Fruit fly (Drosophila melanogaster) whole organism, embryonic: Measurements from ENCODE around the gene CG10254.

Source experiments
- ATbp ChIP-seq: fragments of 200-800 bp; sonication (Bioruptor generic); optimal IDR thresholded peaks from 2 replicates; lab custom pipeline; 2017; ENCODE audit warnings: missing biosample characterization, mild to moderate bottlenecking, missing genetic modification characterization, missing genetic modification reagents
- Asciz ChIP-seq: fragments of 200-800 bp; sonication (Bioruptor generic); optimal IDR thresholded peaks from 2 replicates; lab custom pipeline; 2017; ENCODE audit warnings: missing biosample characterization, mild to moderate bottlenecking, missing genetic modification characterization, missing genetic modification reagents
- Bgb ChIP-seq: fragments of 200-800 bp; sonication (Bioruptor generic); IDR thresholded peaks from 2 replicates; pipeline ENCODE4 v1.3.6; 2022; ENCODE audit warnings: missing biosample characterization, missing genetic modification characterization; ENCODE audit not compliant: partially characterized antibody
- Blimp-1 ChIP-seq: fragments of 200-800 bp; sonication (Bioruptor generic); optimal IDR thresholded peaks from 3 replicates; lab custom pipeline; 2018; ENCODE audit warnings: missing biosample characterization, missing genetic modification characterization, mild to moderate bottlenecking, moderate library complexity, missing genetic modification reagents
- CG10462 ChIP-seq: fragments of 200-800 bp; sonication (Bioruptor generic); optimal IDR thresholded peaks from 2 replicates; lab custom pipeline; 2016; ENCODE audit warnings: missing biosample characterization, missing genetic modification characterization
- CG10543 ChIP-seq: fragments of 200-800 bp; sonication (Bioruptor generic); optimal IDR thresholded peaks from 3 replicates; lab custom pipeline; 2017; ENCODE audit warnings: missing biosample characterization, mild to moderate bottlenecking, missing genetic modification characterization, moderate library complexity
- CG10959 ChIP-seq: fragments of 200-800 bp; sonication (Bioruptor generic); IDR thresholded peaks from 2 replicates; pipeline ENCODE4 v1.3.6; 2022; ENCODE audit warnings: missing biosample characterization, missing genetic modification characterization
- CG13424 ChIP-seq: fragments of 200-800 bp; sonication (Bioruptor generic); optimal IDR thresholded peaks from 2 replicates; lab custom pipeline; 2019; ENCODE audit warnings: missing biosample characterization, mild to moderate bottlenecking, missing genetic modification characterization, moderate library complexity
- CG15696 ChIP-seq: fragments of 200-800 bp; sonication (Bioruptor generic); optimal IDR thresholded peaks from 2 replicates; lab custom pipeline; 2019; ENCODE audit warnings: missing biosample characterization, mild to moderate bottlenecking, missing genetic modification characterization, moderate library complexity
- CG16863 ChIP-seq: fragments of 200-800 bp; sonication (Bioruptor generic); optimal IDR thresholded peaks from 3 replicates; lab custom pipeline; 2016; ENCODE audit warnings: missing biosample characterization, missing genetic modification characterization
- CG17385 ChIP-seq: fragments of 200-800 bp; sonication (Bioruptor generic); optimal IDR thresholded peaks from 3 replicates; lab custom pipeline; 2018; ENCODE audit warnings: missing biosample characterization, mild to moderate bottlenecking, missing genetic modification characterization
- CG18262 ChIP-seq: fragments of 200-800 bp; optimal IDR thresholded peaks from 3 replicates; lab custom pipeline; 2019; ENCODE audit warnings: missing biosample characterization, mild to moderate bottlenecking, missing genetic modification characterization, moderate library complexity
- CG32532 ChIP-seq: fragments of 200-800 bp; sonication (Bioruptor generic); IDR thresholded peaks from 2 replicates; pipeline ENCODE4 v1.3.6; 2022; ENCODE audit warnings: missing biosample characterization, missing genetic modification characterization
- CG32772 ChIP-seq: fragments of 200-800 bp; sonication (Bioruptor generic); IDR thresholded peaks from 2 replicates; pipeline ENCODE4 v1.3.6; 2022; ENCODE audit warnings: missing biosample characterization, missing genetic modification characterization
- CG3726 ChIP-seq: fragments of 200-800 bp; sonication (Bioruptor generic); IDR thresholded peaks from 3 replicates; pipeline ENCODE4, ENCODE4 v1.3.6; 2022; ENCODE audit warnings: missing biosample characterization, missing genetic modification characterization
- CG4424 ChIP-seq: fragments of 200-800 bp; sonication (Bioruptor generic); optimal IDR thresholded peaks from 3 replicates; lab custom pipeline; 2016; ENCODE audit warnings: missing biosample characterization, missing genetic modification characterization
- CG4730 ChIP-seq: fragments of 200-800 bp; sonication (Bioruptor generic); IDR thresholded peaks from 2 replicates; pipeline ENCODE4 v1.3.6; 2022; ENCODE audit warnings: missing biosample characterization, missing genetic modification characterization
- CG8478 ChIP-seq: fragments of >200 bp; optimal IDR thresholded peaks from 2 replicates; lab custom pipeline; 2018
- CoRest ChIP-seq: fragments of 200-800 bp; sonication (Bioruptor generic); optimal IDR thresholded peaks from 3 replicates; lab custom pipeline; 2018; ENCODE audit warnings: missing biosample characterization, mild to moderate bottlenecking, missing genetic modification characterization, moderate library complexity
- HLHmδ ChIP-seq: fragments of 200-800 bp; sonication (Bioruptor generic); optimal IDR thresholded peaks from 2 replicates; lab custom pipeline; 2018; ENCODE audit warnings: missing biosample characterization, mild to moderate bottlenecking, missing genetic modification characterization, moderate library complexity
- Hr78 ChIP-seq, 2 experiments: fragments of 200-800 bp in 1 of 2; fragments of >200 bp in 1 of 2; sonication (Bioruptor generic) in 1 of 2; optimal IDR thresholded peaks; 2 replicates each; lab custom pipeline; 2017 to 2019; ENCODE audit warnings: missing biosample characterization in 2 of 2, missing genetic modification characterization in 2 of 2, mild to moderate bottlenecking in 1 of 2, moderate library complexity in 1 of 2
- Lpt ChIP-seq: fragments of >200 bp; optimal IDR thresholded peaks from 2 replicates; lab custom pipeline; 2018; ENCODE audit warnings: missing biosample characterization, missing genetic modification characterization
- Neu2 ChIP-seq: fragments of 200-800 bp; sonication (Bioruptor generic); optimal IDR thresholded peaks from 3 replicates; lab custom pipeline; 2016; ENCODE audit warnings: missing biosample characterization, missing genetic modification characterization, borderline replicate concordance
- Opbp ChIP-seq: fragments of 200-800 bp; sonication (Bioruptor generic); IDR thresholded peaks from 3 replicates; pipeline ENCODE4 v1.3.6; 2022; ENCODE audit warnings: missing biosample characterization, missing genetic modification characterization; ENCODE audit not compliant: partially characterized antibody
- Rfx ChIP-seq: fragments of 200-800 bp; sonication (Bioruptor generic); IDR thresholded peaks from 2 replicates; pipeline ENCODE4 v1.3.6; 2022; ENCODE audit warnings: missing biosample characterization, missing genetic modification characterization
- Sry-β ChIP-seq: fragments of 200-800 bp; sonication (Bioruptor generic); optimal IDR thresholded peaks from 2 replicates; lab custom pipeline; 2018; ENCODE audit warnings: missing biosample characterization, mild to moderate bottlenecking, missing genetic modification characterization, moderate library complexity
- Sry-δ ChIP-seq: fragments of 200-800 bp; sonication (Bioruptor generic); optimal IDR thresholded peaks from 2 replicates; lab custom pipeline; 2016; ENCODE audit warnings: missing biosample characterization, missing genetic modification characterization
- Usf ChIP-seq: fragments of 200-800 bp; sonication (Bioruptor generic); optimal IDR thresholded peaks from 2 replicates; lab custom pipeline; 2017; ENCODE audit warnings: missing genotype, missing biosample characterization, missing genetic modification characterization
- ac ChIP-seq: fragments of 200-800 bp; sonication (Bioruptor generic); optimal IDR thresholded peaks from 3 replicates; lab custom pipeline; 2017; ENCODE audit warnings: missing biosample characterization, mild to moderate bottlenecking, missing genetic modification characterization
- bigmax ChIP-seq: fragments of 200-800 bp; sonication (Bioruptor generic); optimal IDR thresholded peaks from 2 replicates; lab custom pipeline; 2018; ENCODE audit warnings: missing biosample characterization, mild to moderate bottlenecking, missing genetic modification characterization
- bsh ChIP-seq, 2 experiments: fragments of 200-800 bp; sonication (Bioruptor generic); optimal IDR thresholded peaks; 2 replicates each; lab custom pipeline; 2017 to 2018; ENCODE audit warnings: mild to moderate bottlenecking in 2 of 2, missing biosample characterization in 2 of 2, missing genetic modification characterization in 2 of 2, moderate library complexity in 1 of 2
- chn ChIP-seq: fragments of 200-800 bp; sonication (Bioruptor generic); optimal IDR thresholded peaks from 2 replicates; lab custom pipeline; 2016; ENCODE audit warnings: missing biosample characterization, missing genetic modification characterization
- corto ChIP-seq: fragments of 200-800 bp; sonication (Bioruptor generic); optimal IDR thresholded peaks from 2 replicates; lab custom pipeline; 2016; ENCODE audit warnings: missing biosample characterization, mild to moderate bottlenecking, missing genetic modification characterization, moderate library complexity
- crc ChIP-seq: fragments of 200-800 bp; sonication (Bioruptor generic); optimal IDR thresholded peaks from 2 replicates; lab custom pipeline; 2016; ENCODE audit warnings: missing biosample characterization, missing genetic modification characterization
- crol ChIP-seq: fragments of 200-800 bp; sonication (Bioruptor generic); IDR thresholded peaks from 2 replicates; pipeline ENCODE4 v1.3.6; 2022; ENCODE audit warnings: missing biosample characterization, missing genetic modification characterization
- exex ChIP-seq: fragments of 200-800 bp; sonication (Bioruptor generic); optimal IDR thresholded peaks from 4 replicates; lab custom pipeline; 2018; ENCODE audit warnings: missing biosample characterization, mild to moderate bottlenecking, missing genetic modification characterization, moderate library complexity
- eyg ChIP-seq: fragments of 200-800 bp; sonication (Bioruptor generic); optimal IDR thresholded peaks from 3 replicates; lab custom pipeline; 2016; ENCODE audit warnings: missing biosample characterization, missing genetic modification characterization
- fd102C ChIP-seq: fragments of 200-800 bp; sonication (Bioruptor generic); optimal IDR thresholded peaks from 2 replicates; lab custom pipeline; 2018; ENCODE audit warnings: missing biosample characterization, mild to moderate bottlenecking, missing genetic modification characterization, moderate library complexity
- hb ChIP-seq: fragments of 200-800 bp; sonication (Bioruptor generic); IDR thresholded peaks from 3 replicates; pipeline ENCODE4 v1.3.6; 2022; ENCODE audit warnings: missing biosample characterization, missing genetic modification characterization; ENCODE audit not compliant: partially characterized antibody
- maf-S ChIP-seq: fragments of 200-800 bp; sonication (Bioruptor generic); optimal IDR thresholded peaks from 2 replicates; lab custom pipeline; 2016; ENCODE audit warnings: missing biosample characterization, missing genetic modification characterization
- nerfin-2 ChIP-seq: fragments of 200-800 bp; sonication (Bioruptor generic); IDR thresholded peaks from 2 replicates; pipeline ENCODE4 v1.3.6; 2022; ENCODE audit warnings: missing biosample characterization, missing genetic modification characterization; ENCODE audit not compliant: partially characterized antibody
- nmo ChIP-seq: fragments of 200-800 bp; sonication (Bioruptor generic); optimal IDR thresholded peaks from 2 replicates; lab custom pipeline; 2018; ENCODE audit warnings: missing biosample characterization, mild to moderate bottlenecking, missing genetic modification characterization, moderate library complexity
- pan ChIP-seq, 4 experiments: fragments of >200 bp in 3 of 4; fragments of 200-800 bp in 1 of 4; sonication (Bioruptor generic) in 1 of 4; optimal IDR thresholded peaks in 3 of 4; IDR thresholded peaks in 1 of 4; 2 replicates each; pipeline versions ENCODE4 v1.3.6 to Lab custom; 2017 to 2022; ENCODE audit warnings: missing biosample characterization in 2 of 4, missing genetic modification characterization in 2 of 4, mixed read lengths in 1 of 4
- pb ChIP-seq: fragments of 200-800 bp; sonication (Bioruptor generic); optimal IDR thresholded peaks from 3 replicates; lab custom pipeline; 2016; ENCODE audit warnings: missing biosample characterization, missing genetic modification characterization
- peb ChIP-seq: fragments of 200-800 bp; sonication (Bioruptor generic); IDR thresholded peaks from 2 replicates; pipeline ENCODE4 v1.3.6; 2022; ENCODE audit warnings: missing biosample characterization, missing genetic modification characterization
- sens ChIP-seq: fragments of 200-800 bp; sonication (Bioruptor generic); peaks from one replicate; lab custom pipeline; 2016; ENCODE audit warnings: missing biosample characterization, missing genetic modification characterization
- tna ChIP-seq: fragments of 200-800 bp; sonication (Bioruptor generic); IDR thresholded peaks from 2 replicates; pipeline ENCODE4 v1.3.6; 2022; ENCODE audit warnings: missing biosample characterization, missing genetic modification characterization; ENCODE audit not compliant: partially characterized antibody
- unc-4 ChIP-seq: fragments of 200-800 bp; sonication (Bioruptor generic); IDR thresholded peaks from 2 replicates; pipeline ENCODE4 v1.3.6; 2022; ENCODE audit warnings: missing biosample characterization, missing genetic modification characterization; ENCODE audit not compliant: partially characterized antibody

The CG10254 gene

DNA sequence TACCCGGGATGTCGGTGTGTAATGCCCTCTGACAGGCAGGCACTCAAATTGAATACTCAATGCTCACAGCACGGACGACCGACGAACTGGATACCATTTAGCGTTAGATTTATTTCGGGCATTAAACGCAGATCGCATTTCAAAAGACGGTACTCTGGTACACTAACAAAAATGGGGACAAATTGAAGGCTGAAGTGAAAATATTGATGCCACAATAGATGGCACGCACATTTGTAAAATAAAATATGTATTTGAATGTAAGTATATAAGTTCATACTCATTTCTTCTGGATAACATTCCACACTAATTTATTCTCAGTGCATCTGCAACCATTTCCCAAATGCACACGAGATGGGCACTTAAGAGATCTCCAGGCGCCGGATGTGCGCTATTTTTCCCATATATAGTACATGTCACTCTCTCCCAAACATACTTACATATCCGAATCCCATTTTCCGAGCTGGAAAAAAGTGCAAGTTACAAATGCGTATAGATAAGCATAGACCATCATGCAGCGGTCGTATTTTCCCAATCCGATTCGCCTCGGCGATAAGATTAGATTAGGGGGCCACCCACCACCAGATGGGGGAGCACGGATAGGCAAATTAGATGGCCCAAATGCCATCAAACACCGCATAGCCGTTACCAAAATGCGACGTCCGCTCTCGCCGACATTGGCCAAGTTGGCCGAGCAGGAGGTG, 14.9 kb upstream of the CG10254 start, which contains the start of gene CG10301 (continued):
- no peak for TF ChIP-seq Hr78 (GFP tag; optimal IDR thresholded peaks at IDR 0.05; lab: Kevin White, UChicago)
- no peak for TF ChIP-seq CG3726 (GFP tag; lab: Robert Waterston, UW)
- no peak for TF ChIP-seq CG8478 (lab: Kevin White, UChicago)
- peak; percentile 76 for TF ChIP-seq nmo
- no peak for TF ChIP-seq hb (GFP tag; lab: Robert Waterston, UW)
- no peak for TF ChIP-seq Lpt (GFP tag; lab: Kevin White, UChicago)
- TF ChIP-seq Opbp = no peak
- TF ChIP-seq HLHmδ (GFP tag; lab: Kevin White, UChicago) = no peak
- TF ChIP-seq CG18262 (tag; lab: Kevin White, UChicago) = peak; percentile 74
- no peak for TF ChIP-seq crc (GFP tag; lab: Kevin White, UChicago)
- TF ChIP-seq CG10959 (GFP tag; lab: Robert Waterston, UW) = peak; percentile 76
- no peak for TF ChIP-seq CG10543 (GFP tag; lab: Kevin White, UChicago)
- TF ChIP-seq Sry-δ (GFP tag; lab: Kevin White, UChicago) = no peak
- peak; percentile 76 for TF ChIP-seq fd102C
- peak; percentile 60 for TF ChIP-seq CG13424 (tag; lab: Kevin White, UChicago)
- TF ChIP-seq exex (tag; lab: Kevin White, UChicago) = no peak
- peak; percentile 44 for TF ChIP-seq chn (GFP tag; lab: Kevin White, UChicago)
- TF ChIP-seq CG32532 (GFP tag; lab: Robert Waterston, UW) = no peak
- peak; percentile 43 for TF ChIP-seq CG10462
- TF ChIP-seq tna (GFP tag; lab: Robert Waterston, UW) = no peak
- no peak for TF ChIP-seq pb (GFP tag; lab: Kevin White, UChicago)
- TF ChIP-seq CG15696 = peak; percentile 89
- TF ChIP-seq maf-S (GFP tag; lab: Kevin White, UChicago) = no peak
- no peak for TF ChIP-seq bigmax (GFP tag; lab: Kevin White, UChicago)
- peak in 1 of 2 experiments; percentile 81 for TF ChIP-seq bsh (GFP tag; optimal IDR thresholded peaks at IDR 0.05; lab: Kevin White, UChicago)
- peak; percentile 49; the same call in 1 of the 2 replicates for TF ChIP-seq CG32772 (GFP tag; lab: Robert Waterston, UW)
- TF ChIP-seq eyg (GFP tag; lab: Kevin White, UChicago) = no peak
- TF ChIP-seq unc-4 (GFP tag; lab: Robert Waterston, UW) = no peak
- TF ChIP-seq ATbp (GFP tag; lab: Kevin White, UChicago) = peak; percentile 56
- TF ChIP-seq CG16863 (GFP tag; lab: Kevin White, UChicago) = peak; percentile 26
- TF ChIP-seq CG4730 (GFP tag; lab: Robert Waterston, UW) = no peak
- TF ChIP-seq Rfx (GFP tag; lab: Robert Waterston, UW) = no peak
- TF ChIP-seq Usf = peak; percentile 44
- TF ChIP-seq Blimp-1 = peak; percentile 67
- TF ChIP-seq CoRest (tag; lab: Kevin White, UChicago) = peak; percentile 61
- TF ChIP-seq CG4424 (GFP tag; lab: Kevin White, UChicago) = peak; percentile 59
- no peak for TF ChIP-seq Neu2
- no peak for TF ChIP-seq pan (optimal IDR thresholded peaks at IDR 0.05; lab: Kevin White, UChicago)
- TF ChIP-seq pan (GFP tag; optimal IDR thresholded peaks at IDR 0.05 in 1 of 2, IDR thresholded peaks at IDR 0.05 in 1 of 2) = no peak
- no peak for TF ChIP-seq crol (GFP tag; lab: Robert Waterston, UW)
- TF ChIP-seq Bgb = no peak
- TF ChIP-seq CG17385 (GFP tag; lab: Kevin White, UChicago) = peak; percentile 45
- no peak for TF ChIP-seq nerfin-2 (GFP tag; lab: Robert Waterston, UW)
- no peak for TF ChIP-seq corto (GFP tag; lab: Kevin White, UChicago)
- TF ChIP-seq Sry-β (GFP tag; lab: Kevin White, UChicago) = no peak
- peak; percentile 48 for TF ChIP-seq peb (GFP tag; lab: Robert Waterston, UW)
- peak; percentile 97 for TF ChIP-seq sens
- TF ChIP-seq ac (GFP tag; lab: Kevin White, UChicago) = peak; percentile 61
- no peak for TF ChIP-seq Asciz (GFP tag; lab: Kevin White, UChicago)
